Worm (Caenorhabditis elegans): Measurements from ENCODE around the gene F58F9.1.

- TF ChIP-seq ama-1 (optimal IDR thresholded peaks at IDR 0.05) (no peak), ets-7 (tag; optimal IDR thresholded peaks at IDR 0.05) (no peak), flt-1 (GFP tag; IDR thresholded peaks at IDR 0.05) (no peak)
Observed at ce11 chrIV:6282143-6282542, 32.5 kb downstream of the F58F9.1 start, which contains the start of gene srv-32.

Measured in whole organism, early embryonic.